Worm (Caenorhabditis elegans): ENCODE measurements around the gene F56D5.6.

The F56D5.6 gene

ce11 chrIV:9401715-9402114 lies at the start of gene F56D5.6:
F56D5.6 (plus strand) TSS chrIV:9401922.
- no peak for TF ChIP-seq unc-62 (GFP tag; optimal IDR thresholded peaks at IDR 0.05)

DNA sequence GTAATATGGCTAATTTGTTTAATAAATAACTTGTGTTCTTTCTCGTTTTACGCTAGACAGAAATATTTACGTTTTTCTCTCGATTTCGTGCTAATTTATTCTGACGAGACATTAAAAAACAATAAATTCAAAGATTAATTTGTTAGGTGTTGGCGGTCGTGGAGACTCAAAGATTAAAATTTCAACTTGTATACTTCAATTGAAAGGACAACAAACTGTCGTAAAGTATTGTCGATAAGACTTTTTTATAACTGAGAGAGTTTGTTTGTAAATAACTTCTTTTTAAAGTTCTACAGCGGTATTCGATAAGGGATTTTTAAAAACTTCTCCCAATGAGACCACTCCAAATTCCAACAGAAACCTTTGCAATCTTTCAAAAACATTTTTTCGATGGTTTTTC lies 48.0 kb upstream of the F56D5.6 start:
- TF ChIP-seq unc-62 (GFP tag; optimal IDR thresholded peaks at IDR 0.05): no peak

ce11 chrIV:9366411-9366810 lies 35.3 kb upstream of the F56D5.6 start, which contains the start of gene pezo-1:
pezo-1 (minus strand) TSS chrIV:9366511.
- TF ChIP-seq unc-62 (GFP tag; optimal IDR thresholded peaks at IDR 0.05): no peak

DNA sequence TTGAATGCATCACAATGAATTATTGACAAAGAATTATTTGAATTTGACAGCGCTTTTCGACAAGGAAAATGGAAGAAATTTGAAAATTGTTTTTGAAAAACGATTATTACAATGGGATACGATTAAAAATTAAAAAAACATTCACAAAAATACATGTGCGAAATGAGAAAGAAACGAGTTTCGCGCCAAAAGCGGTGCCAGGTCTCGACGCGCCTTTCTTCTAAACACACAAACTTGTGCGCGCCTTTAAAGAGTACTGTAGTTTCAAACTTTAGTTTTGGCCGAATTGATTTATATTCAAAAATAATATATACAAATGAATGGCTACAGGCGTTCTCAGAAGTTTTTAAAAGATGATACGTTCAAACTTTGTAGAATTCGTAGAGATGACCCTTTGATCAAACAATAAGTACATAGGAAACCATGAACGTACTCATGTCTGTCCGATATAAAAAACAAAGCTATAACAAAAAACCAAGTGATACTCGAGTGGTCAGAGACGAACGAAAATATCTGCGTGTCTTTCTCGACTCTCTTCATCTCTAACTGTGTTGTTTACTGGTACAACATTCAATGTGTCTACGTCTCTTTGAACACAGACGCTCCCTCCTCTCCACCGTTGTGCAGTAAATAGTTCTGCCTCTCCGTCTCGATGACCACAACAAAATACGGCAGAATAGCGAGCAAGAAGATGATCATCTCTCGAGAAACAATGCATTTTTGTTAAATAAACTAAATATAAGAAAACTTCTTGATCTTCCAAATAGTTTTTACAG lies 33.7 kb upstream of the F56D5.6 start:
- TF ChIP-seq unc-62 (GFP tag; optimal IDR thresholded peaks at IDR 0.05): no peak

DNA sequence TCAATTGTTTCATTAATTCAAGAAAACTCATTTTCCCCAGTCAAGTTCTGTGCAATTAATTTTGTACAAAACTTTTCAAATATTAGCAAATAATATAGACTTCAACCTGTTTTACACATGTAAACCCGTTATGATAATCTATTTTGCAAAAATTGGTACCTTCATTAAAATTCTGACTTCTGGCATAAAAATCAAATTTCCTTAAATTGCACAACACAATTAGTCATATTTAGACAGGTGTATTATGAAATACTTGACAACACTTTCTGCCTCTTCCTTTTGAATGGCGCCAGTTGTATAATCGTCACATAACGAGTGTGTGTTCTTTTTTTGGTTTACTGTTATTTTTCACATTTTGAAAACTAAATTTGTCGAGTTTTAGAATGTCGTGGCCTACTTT lies 30.6 kb upstream of the F56D5.6 start, which contains the start of gene fbxc-58:
fbxc-58 (plus strand) TSS at position 383 of the 400 bp plus-strand sequence.
- TF ChIP-seq unc-62 (GFP tag; optimal IDR thresholded peaks at IDR 0.05): no peak

DNA sequence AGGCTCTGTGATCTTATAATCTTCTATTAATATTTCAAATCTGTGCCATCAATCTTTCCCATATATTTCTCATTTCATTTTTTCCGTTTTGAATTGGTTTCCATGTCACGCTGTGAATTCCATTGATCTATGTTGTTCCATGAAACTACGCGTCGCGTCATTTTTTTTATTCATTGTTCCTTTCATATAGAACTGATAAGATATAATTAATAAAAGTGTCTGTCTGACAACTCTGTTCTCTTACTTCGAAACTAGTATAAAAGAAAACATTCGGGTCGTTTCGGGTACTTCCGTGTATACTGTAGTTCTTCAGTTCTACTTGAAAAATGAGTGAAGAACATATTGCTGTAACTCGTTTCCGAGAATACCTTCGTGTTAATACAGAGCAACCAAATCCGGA lies 27.2 kb upstream of the F56D5.6 start, which contains the start of gene C10C5.3:
C10C5.3 (plus strand) TSS at position 301 of the 400 bp plus-strand sequence.
- TF ChIP-seq unc-62 (GFP tag; optimal IDR thresholded peaks at IDR 0.05): no peak

ce11 chrIV:9376550-9376949 lies 25.2 kb upstream of the F56D5.6 start:
- no peak for TF ChIP-seq unc-62 (GFP tag; optimal IDR thresholded peaks at IDR 0.05)

DNA sequence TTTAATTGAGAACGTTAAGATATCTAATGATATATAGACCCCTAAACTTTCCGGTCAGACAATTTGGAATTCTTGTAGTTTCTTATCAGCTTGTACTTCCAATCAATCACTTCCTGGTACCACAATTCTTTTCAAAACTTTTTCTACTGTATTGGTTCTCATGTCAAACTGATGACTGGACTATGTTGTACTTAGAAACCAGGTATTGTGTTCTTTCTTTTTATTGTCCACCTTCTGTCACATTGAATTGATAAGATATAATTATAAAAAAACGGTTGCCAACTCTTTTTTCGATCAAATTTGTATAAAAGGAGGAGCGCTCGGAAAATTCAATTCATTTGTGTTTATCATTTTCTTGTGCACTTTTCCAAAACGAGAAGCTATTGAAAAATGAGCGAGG lies 23.4 kb upstream of the F56D5.6 start, which contains the start of gene C10C5.4:
C10C5.4 (plus strand) TSS at position 281 of the 400 bp plus-strand sequence.
- no peak for TF ChIP-seq unc-62 (GFP tag; optimal IDR thresholded peaks at IDR 0.05)

DNA sequence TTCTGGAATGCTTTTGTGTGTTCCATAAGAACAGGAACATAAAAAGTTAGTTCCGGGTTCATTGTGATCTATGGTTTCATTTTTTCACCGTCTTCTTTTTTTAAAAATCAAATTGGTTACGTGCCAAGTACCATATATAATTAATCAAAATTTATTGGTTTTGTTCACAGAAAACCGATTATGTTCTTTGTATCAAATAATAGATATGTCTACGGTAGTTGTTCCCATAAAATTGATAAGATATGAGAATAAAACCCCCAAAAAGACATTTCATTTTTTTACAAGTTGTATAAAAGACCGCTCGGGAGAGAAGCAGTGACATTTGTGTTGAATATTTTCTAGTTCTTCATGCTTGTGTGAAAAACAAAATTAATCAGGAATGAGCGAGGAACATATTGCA lies 20.6 kb upstream of the F56D5.6 start, which contains the start of gene C10C5.5:
C10C5.5 (plus strand) TSS at position 301 of the 400 bp plus-strand sequence.
- no peak for TF ChIP-seq unc-62 (GFP tag; optimal IDR thresholded peaks at IDR 0.05)

ce11 chrIV:9384826-9385225 lies 16.9 kb upstream of the F56D5.6 start, which contains the start of gene C10C5.7:
C10C5.7 (plus strand) TSS chrIV:9385126.
- TF ChIP-seq unc-62 (GFP tag; optimal IDR thresholded peaks at IDR 0.05): no peak

- TF ChIP-seq unc-62 (GFP tag; optimal IDR thresholded peaks at IDR 0.05): no peak
These were observed 15.7 kb upstream of the F56D5.6 start, which contains the start of gene daf-15 for ce11 chrIV:9386038-9386437. daf-15 (plus strand) TSS chrIV:9386208.

- no peak for TF ChIP-seq unc-62 (GFP tag; optimal IDR thresholded peaks at IDR 0.05)
These were observed 5.6 kb upstream of the F56D5.6 start, which contains the start of gene col-121 for ce11 chrIV:9396118-9396517. col-121 (minus strand) TSS chrIV:9396218.

ce11 chrIV:9397278-9397677 lies 4.4 kb upstream of the F56D5.6 start, which contains the start of gene F56D5.3:
F56D5.3 (plus strand) TSS chrIV:9397578.
- TF ChIP-seq unc-62 (GFP tag; optimal IDR thresholded peaks at IDR 0.05): no peak

DNA sequence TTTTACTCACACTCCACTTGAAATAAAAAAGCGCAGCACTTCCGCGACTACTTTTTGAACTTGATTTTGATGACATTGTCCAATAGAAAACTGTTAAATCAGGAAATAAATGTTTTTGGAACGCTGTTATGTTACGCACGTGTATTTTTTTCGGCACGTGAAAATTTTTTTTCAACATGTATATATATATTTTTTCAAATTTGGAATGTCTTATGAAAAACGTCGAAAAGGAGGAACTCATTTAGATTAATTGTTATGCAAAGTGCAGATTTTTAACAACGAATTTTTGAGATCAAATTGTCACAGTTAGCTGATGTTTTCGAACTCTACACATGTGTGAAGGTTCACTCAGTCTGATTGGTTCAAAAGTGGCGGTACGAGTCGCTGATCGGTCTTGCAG lies 3.2 kb upstream of the F56D5.6 start, which contains the start of gene F56D5.2:
F56D5.2 (minus strand) TSS at position 101 of the 400 bp plus-strand sequence.
- TF ChIP-seq unc-62 (GFP tag; optimal IDR thresholded peaks at IDR 0.05): no peak

ce11 chrIV:9403761-9404420 lies 2.2 kb downstream of the F56D5.6 start:
- TF ChIP-seq unc-62 (GFP tag; optimal IDR thresholded peaks at IDR 0.05): no peak

- TF ChIP-seq unc-62 (GFP tag; optimal IDR thresholded peaks at IDR 0.05): no peak
These were observed 6.3 kb downstream of the F56D5.6 start, which contains the start of gene F56D5.5 for ce11 chrIV:9408004-9408403. F56D5.5 (minus strand) TSS chrIV:9408104.
